Fruit fly (Drosophila melanogaster): ENCODE results near the gene Epg5.

dm6 chr3R:18728368-18728767 lies 30.3 kb downstream of the Epg5 start, which contains the start of gene CG7715:
- TF ChIP-seq CG18599 (GFP tag; optimal IDR thresholded peaks at IDR 0.05), result no peak
- no peak for TF ChIP-seq pho (GFP tag; optimal IDR thresholded peaks at IDR 0.05)
- no peak for TF ChIP-seq Meics (GFP tag; optimal IDR thresholded peaks at IDR 0.05)
- TF ChIP-seq CG7928 (GFP tag; optimal IDR thresholded peaks at IDR 0.05), result no peak
- no peak for TF ChIP-seq grn (GFP tag; optimal IDR thresholded peaks at IDR 0.05)
- TF ChIP-seq CG17802 (tag; optimal IDR thresholded peaks at IDR 0.05), result no peak
- TF ChIP-seq CG6254 (GFP tag; optimal IDR thresholded peaks at IDR 0.05), result no peak
- TF ChIP-seq CG17568 (GFP tag; optimal IDR thresholded peaks at IDR 0.05), result no peak
- no peak for TF ChIP-seq zen2 (GFP tag; IDR thresholded peaks at IDR 0.05; ENCODE audit: partially characterized antibody)
- no peak for TF ChIP-seq lola (GFP tag; optimal IDR thresholded peaks at IDR 0.05)
- TF ChIP-seq psq (GFP tag; optimal IDR thresholded peaks at IDR 0.05), result no peak

Measured in whole organism, embryonic.